Fruit fly (Drosophila melanogaster) whole organism, wandering third instar larva: Measurements from ENCODE around the gene CG10343.

Source experiments
- Abd-B ChIP-seq: fragments of >200 bp; optimal IDR thresholded peaks from 2 replicates; lab custom pipeline; 2017; ENCODE audit warnings: missing biosample characterization, missing genetic modification characterization
- CG32264 ChIP-seq: fragments of 200-800 bp; sonication (Bioruptor generic); optimal IDR thresholded peaks from 2 replicates; lab custom pipeline; 2016; ENCODE audit warnings: missing biosample characterization, missing genetic modification characterization
- CG9705 ChIP-seq: fragments of 200-800 bp; sonication (Bioruptor generic); optimal IDR thresholded peaks from 2 replicates; lab custom pipeline; 2018; ENCODE audit warnings: missing biosample characterization, mild to moderate bottlenecking, missing genetic modification characterization
- CrebA ChIP-seq: fragments of 200-800 bp; sonication (Bioruptor generic); optimal IDR thresholded peaks from 2 replicates; lab custom pipeline; 2016; ENCODE audit warnings: missing biosample characterization, mild to moderate bottlenecking, missing genetic modification characterization, borderline replicate concordance
- Dfd ChIP-seq: fragments of >200 bp; optimal IDR thresholded peaks from 2 replicates; lab custom pipeline; 2017; ENCODE audit warnings: missing biosample characterization, missing genetic modification characterization
- Dif ChIP-seq: fragments of 200-275, 200-300 bp; sonication (Bioruptor generic); optimal IDR thresholded peaks from 2 replicates; lab custom pipeline; 2018; ENCODE audit warnings: missing biosample characterization, missing genetic modification characterization; ENCODE audit not compliant: partially characterized antibody
- GATAd ChIP-seq: sonication (Bioruptor generic); optimal IDR thresholded peaks from 2 replicates; lab custom pipeline; 2016; ENCODE audit warnings: missing biosample characterization, missing genetic modification characterization
- HLH106 ChIP-seq: fragments of 200-800 bp; optimal IDR thresholded peaks from 3 replicates; lab custom pipeline; 2019; ENCODE audit warnings: missing biosample characterization, mild to moderate bottlenecking, missing genetic modification characterization, moderate library complexity
- Hnf4 ChIP-seq: fragments of 200-800 bp; sonication (Bioruptor generic); optimal IDR thresholded peaks from 2 replicates; lab custom pipeline; 2016; ENCODE audit warnings: missing biosample characterization, mild to moderate bottlenecking, missing genetic modification characterization
- Hr78 ChIP-seq: fragments of >200 bp; optimal IDR thresholded peaks from 2 replicates; lab custom pipeline; 2017; ENCODE audit warnings: missing biosample characterization, missing genetic modification characterization
- Hr83 ChIP-seq: fragments of 200-300 bp; sonication (Bioruptor generic); optimal IDR thresholded peaks from 2 replicates; lab custom pipeline; 2016; ENCODE audit warnings: missing biosample characterization, mild to moderate bottlenecking, missing genetic modification characterization, moderate library complexity; ENCODE audit not compliant: poor library complexity, severe bottlenecking
- Jra ChIP-seq: sonication (Bioruptor generic); optimal IDR thresholded peaks from 2 replicates; lab custom pipeline; 2016; ENCODE audit warnings: missing biosample characterization, missing genetic modification characterization
- Mio ChIP-seq: sonication (Bioruptor generic); optimal IDR thresholded peaks from 2 replicates; lab custom pipeline; 2016; ENCODE audit warnings: missing biosample characterization, missing genetic modification characterization
- Myc ChIP-seq: fragments of >200 bp; optimal IDR thresholded peaks from 2 replicates; lab custom pipeline; 2017
- N ChIP-seq: fragments of >200 bp; optimal IDR thresholded peaks from 2 replicates; lab custom pipeline; 2018; ENCODE audit warnings: missing biosample characterization, missing external identifiers, missing genetic modification characterization
- OdsH ChIP-seq: fragments of 200-800 bp; sonication (Bioruptor generic); optimal IDR thresholded peaks from 2 replicates; lab custom pipeline; 2016; ENCODE audit warnings: missing biosample characterization, mild to moderate bottlenecking, missing genetic modification characterization
- Rel ChIP-seq, 2 experiments: fragments of 200-800 bp; sonication (Bioruptor generic) in 1 of 2; optimal IDR thresholded peaks; 2 replicates in 1 of 2; 3 replicates in 1 of 2; lab custom pipeline; 2016 to 2019; ENCODE audit warnings: mild to moderate bottlenecking in 2 of 2, missing biosample characterization in 2 of 2, missing genetic modification characterization in 2 of 2, moderate library complexity in 1 of 2
- Sp1 ChIP-seq: fragments of 200-800 bp; sonication (Bioruptor generic); optimal IDR thresholded peaks from 3 replicates; lab custom pipeline; 2019; ENCODE audit warnings: missing biosample characterization, mild to moderate bottlenecking, missing genetic modification characterization, moderate library complexity
- Vsx2 ChIP-seq: fragments of 200-300, 225-300 bp; sonication (Bioruptor generic); optimal IDR thresholded peaks from 2 replicates; lab custom pipeline; 2018; ENCODE audit warnings: missing biosample characterization, missing genetic modification characterization; ENCODE audit not compliant: partially characterized antibody
- br ChIP-seq: fragments of 200-800 bp; sonication (Bioruptor generic); optimal IDR thresholded peaks from 2 replicates; lab custom pipeline; 2016; ENCODE audit warnings: missing biosample characterization, missing genetic modification characterization
- brk ChIP-seq: fragments of 200-800 bp; sonication (Bioruptor generic); optimal IDR thresholded peaks from 2 replicates; lab custom pipeline; 2016; ENCODE audit warnings: missing biosample characterization, mild to moderate bottlenecking, missing genetic modification characterization
- dl ChIP-seq, 2 experiments: fragments of 175-275, 200-275 bp in 1 of 2; fragments of 200-275 bp in 1 of 2; sonication (Bioruptor generic); optimal IDR thresholded peaks; lab custom pipeline; 2018; ENCODE audit warnings: mild to moderate bottlenecking in 2 of 2, missing biosample characterization in 2 of 2, missing genetic modification characterization in 2 of 2, moderate library complexity in 2 of 2; ENCODE audit not compliant: partially characterized antibody in 2 of 2, insufficient read depth in 1 of 2
- dmrt93B ChIP-seq: fragments of 200-800 bp; sonication (Bioruptor generic); optimal IDR thresholded peaks from 2 replicates; lab custom pipeline; 2018; ENCODE audit warnings: missing biosample characterization, mild to moderate bottlenecking, missing genetic modification characterization
- dsf ChIP-seq: sonication (Bioruptor generic); optimal IDR thresholded peaks from 2 replicates; lab custom pipeline; 2016; ENCODE audit warnings: missing biosample characterization, missing genetic modification characterization, borderline replicate concordance
- ey ChIP-seq: fragments of 200-800 bp; sonication (Bioruptor generic); optimal IDR thresholded peaks from 2 replicates; lab custom pipeline; 2016; ENCODE audit warnings: missing biosample characterization, missing genetic modification characterization
- foxo ChIP-seq, 2 experiments: fragments of 200-800 bp; sonication (Bioruptor generic); optimal IDR thresholded peaks; 2 replicates in 1 of 2; 3 replicates in 1 of 2; lab custom pipeline; 2016 to 2017; ENCODE audit warnings: missing biosample characterization in 2 of 2, missing genetic modification characterization in 2 of 2
- fru ChIP-seq: fragments of 200-800 bp; sonication (Bioruptor generic); optimal IDR thresholded peaks from 3 replicates; lab custom pipeline; 2016; ENCODE audit warnings: missing biosample characterization, mild to moderate bottlenecking, missing genetic modification characterization
- h ChIP-seq: fragments of 200-800 bp; sonication (Bioruptor generic); optimal IDR thresholded peaks from 3 replicates; lab custom pipeline; 2016; ENCODE audit warnings: missing biosample characterization, mild to moderate bottlenecking, missing genetic modification characterization
- jim ChIP-seq: fragments of 175-275, 200-325 bp; sonication (Bioruptor generic); optimal IDR thresholded peaks from 2 replicates; lab custom pipeline; 2016; ENCODE audit warnings: missing biosample characterization, mild to moderate bottlenecking, missing genetic modification characterization
- lola ChIP-seq: fragments of >200 bp; optimal IDR thresholded peaks from 2 replicates; lab custom pipeline; 2017; ENCODE audit warnings: missing biosample characterization, missing genetic modification characterization
- pan ChIP-seq: fragments of >200 bp; optimal IDR thresholded peaks from 2 replicates; lab custom pipeline; 2017
- psq ChIP-seq: fragments of 200-800 bp; sonication (Bioruptor generic); optimal IDR thresholded peaks from 3 replicates; lab custom pipeline; 2017; ENCODE audit warnings: missing biosample characterization, mild to moderate bottlenecking, missing genetic modification characterization, moderate library complexity
- rgr ChIP-seq: fragments of 200-800 bp; sonication (Bioruptor generic); optimal IDR thresholded peaks from 3 replicates; lab custom pipeline; 2016; ENCODE audit warnings: missing biosample characterization, mild to moderate bottlenecking, missing genetic modification characterization
- sage ChIP-seq: fragments of 200-800 bp; sonication (Bioruptor generic); optimal IDR thresholded peaks from 2 replicates; lab custom pipeline; 2016; ENCODE audit warnings: missing biosample characterization, mild to moderate bottlenecking, missing genetic modification characterization
- sv ChIP-seq: fragments of 200-800 bp; sonication (Bioruptor generic); optimal IDR thresholded peaks from 3 replicates; lab custom pipeline; 2016; ENCODE audit warnings: missing biosample characterization, missing genetic modification characterization
- tai ChIP-seq: sonication (Bioruptor generic); optimal IDR thresholded peaks from 2 replicates; lab custom pipeline; 2016; ENCODE audit warnings: missing biosample characterization, missing genetic modification characterization
- usp ChIP-seq: fragments of >200 bp; optimal IDR thresholded peaks from 2 replicates; lab custom pipeline; 2017; ENCODE audit warnings: missing biosample characterization, missing genetic modification characterization
- woc ChIP-seq: sonication (Bioruptor generic); optimal IDR thresholded peaks from 2 replicates; lab custom pipeline; 2016; ENCODE audit warnings: missing biosample characterization, mild to moderate bottlenecking, missing genetic modification characterization

The CG10343 gene

dm6 chr2L:18705617-18706046 lies 2.4 kb downstream of the CG10343 start, which contains the start of gene Jwa:
Gene Jwa, minus strand, starts transcription at chr2L:18705703.
- TF ChIP-seq GATAd (GFP tag; lab: Kevin White, UChicago), result no peak
- no peak for TF ChIP-seq tai (GFP tag; lab: Kevin White, UChicago)
- TF ChIP-seq Hnf4 (GFP tag; lab: Kevin White, UChicago), result peak; percentile 98
- peak; percentile 96 for TF ChIP-seq br (GFP tag; lab: Kevin White, UChicago)
- TF ChIP-seq CrebA (GFP tag; lab: Kevin White, UChicago), result no peak
- no peak for TF ChIP-seq Abd-B (GFP tag; lab: Kevin White, UChicago)
- TF ChIP-seq brk, result no peak
- peak; percentile 78 for TF ChIP-seq Mio (GFP tag; lab: Kevin White, UChicago)
- TF ChIP-seq HLH106 (tag; lab: Kevin White, UChicago), result peak; percentile 84
- no peak for TF ChIP-seq Vsx2 (GFP tag; lab: Kevin White, UChicago)
- no peak for TF ChIP-seq Myc
- no peak for TF ChIP-seq dl (GFP tag; optimal IDR thresholded peaks at IDR 0.05; lab: Kevin White, UChicago; ENCODE audit: insufficient read depth in 1 of 2, partially characterized antibody in 2 of 2)
- TF ChIP-seq dmrt93B (GFP tag; lab: Kevin White, UChicago), result peak; percentile 68
- TF ChIP-seq foxo (GFP tag; optimal IDR thresholded peaks at IDR 0.05; lab: Kevin White, UChicago), result peak; percentile 85 to 98
- TF ChIP-seq CG32264, result peak; percentile 65
- TF ChIP-seq sv (GFP tag; lab: Kevin White, UChicago), result peak; percentile 89
- no peak for TF ChIP-seq usp (GFP tag; lab: Kevin White, UChicago)
- TF ChIP-seq psq, result peak; percentile 88
- peak; percentile 93 for TF ChIP-seq Sp1 (GFP tag; lab: Kevin White, UChicago)
- TF ChIP-seq sage (GFP tag; lab: Kevin White, UChicago), result peak; percentile 57
- peak; percentile 91 for TF ChIP-seq ey (GFP tag; lab: Kevin White, UChicago)
- peak; percentile 88 for TF ChIP-seq woc
- TF ChIP-seq rgr (GFP tag; lab: Kevin White, UChicago), result peak; percentile 98
- TF ChIP-seq N (GFP tag; lab: Kevin White, UChicago), result no peak
- TF ChIP-seq lola, result no peak
- TF ChIP-seq Rel (GFP tag; optimal IDR thresholded peaks at IDR 0.05; lab: Kevin White, UChicago), result no peak
- peak; percentile 70 for TF ChIP-seq Rel (tag; optimal IDR thresholded peaks at IDR 0.05; lab: Kevin White, UChicago)
- peak; percentile 94 for TF ChIP-seq dsf (GFP tag; lab: Kevin White, UChicago)
- TF ChIP-seq Hr78 (GFP tag; lab: Kevin White, UChicago), result no peak
- TF ChIP-seq Jra, result peak; percentile 97
- no peak for TF ChIP-seq Dfd (GFP tag; lab: Kevin White, UChicago)
- peak; percentile 90 for TF ChIP-seq h
- TF ChIP-seq jim, result peak; percentile 27
- no peak for TF ChIP-seq pan (lab: Kevin White, UChicago)
- TF ChIP-seq fru, result peak; percentile 92
- peak; percentile 90 for TF ChIP-seq OdsH (GFP tag; lab: Kevin White, UChicago)
- TF ChIP-seq Dif (GFP tag; lab: Kevin White, UChicago), result no peak
- TF ChIP-seq CG9705 (GFP tag; lab: Kevin White, UChicago), result peak; percentile 74
- peak; percentile 37 for TF ChIP-seq Hr83

- peak; percentile 38 for TF ChIP-seq br (GFP tag; lab: Kevin White, UChicago)
- no peak for TF ChIP-seq lola
- TF ChIP-seq jim, result no peak
- TF ChIP-seq fru, result peak; percentile 53
- TF ChIP-seq psq, result no peak
- TF ChIP-seq Sp1 (GFP tag; lab: Kevin White, UChicago), result no peak
- TF ChIP-seq dmrt93B (GFP tag; lab: Kevin White, UChicago), result no peak
- TF ChIP-seq tai (GFP tag; lab: Kevin White, UChicago), result no peak
- TF ChIP-seq OdsH (GFP tag; lab: Kevin White, UChicago), result peak; percentile 36
- TF ChIP-seq CG32264, result peak; percentile 10
- peak; percentile 63 for TF ChIP-seq Hnf4 (GFP tag; lab: Kevin White, UChicago)
- peak; percentile 59 for TF ChIP-seq rgr (GFP tag; lab: Kevin White, UChicago)
- peak; percentile 25 for TF ChIP-seq Hr83
- no peak for TF ChIP-seq sage (GFP tag; lab: Kevin White, UChicago)
- TF ChIP-seq N (GFP tag; lab: Kevin White, UChicago), result no peak
- no peak for TF ChIP-seq CG9705 (GFP tag; lab: Kevin White, UChicago)
- no peak for TF ChIP-seq Abd-B (GFP tag; lab: Kevin White, UChicago)
- TF ChIP-seq h, result peak; percentile 43
- no peak for TF ChIP-seq pan (lab: Kevin White, UChicago)
- peak; percentile 22 for TF ChIP-seq ey (GFP tag; lab: Kevin White, UChicago)
- no peak for TF ChIP-seq GATAd (GFP tag; lab: Kevin White, UChicago)
- peak in 1 of 2 experiments; percentile 54 for TF ChIP-seq foxo (GFP tag; optimal IDR thresholded peaks at IDR 0.05; lab: Kevin White, UChicago)
Observed at dm6 chr2L:18707844-18708238, 4.6 kb downstream of the CG10343 start.
